Worm (Caenorhabditis elegans) whole organism, L1 larva: Measurements from ENCODE around the gene C05G5.7.
A peak's percentile ranks its signal among the peaks of the same experiment; 100 is the strongest.

Experiments
- C04F5.9 ChIP-seq: sonication (generic microtip); optimal IDR thresholded peaks from 2 replicates; lab custom pipeline; 2016; ENCODE audit warnings: missing genetic modification characterization, missing compliant biosample characterization
- C34B4.2 ChIP-seq: sonication (generic microtip); optimal IDR thresholded peaks from 2 replicates; lab custom pipeline; 2017; ENCODE audit warnings: mild to moderate bottlenecking, missing genetic modification characterization, missing compliant biosample characterization
- ama-1 ChIP-seq: fragments of 150-350 bp; optimal IDR thresholded peaks from 2 replicates; lab custom pipeline; 2014
- ceh-63 ChIP-seq: fragments of 200-800 bp; sonication (Bioruptor generic); optimal IDR thresholded peaks from 2 replicates; lab custom pipeline; 2018; ENCODE audit warnings: mild to moderate bottlenecking, missing genetic modification characterization, missing compliant biosample characterization
- ceh-8 ChIP-seq: fragments of 200-800 bp; sonication (Bioruptor generic); optimal IDR thresholded peaks from 2 replicates; lab custom pipeline; 2018; ENCODE audit warnings: mild to moderate bottlenecking, missing genetic modification characterization, moderate library complexity, missing compliant biosample characterization
- ceh-88 ChIP-seq: fragments of 200-800 bp; sonication (Bioruptor generic); IDR thresholded peaks from 2 replicates; pipeline ENCODE4 v1.3.6; 2022; ENCODE audit warnings: missing genetic modification characterization, missing compliant biosample characterization
- ces-1 ChIP-seq: fragments of 150-350 bp; optimal IDR thresholded peaks from 2 replicates; lab custom pipeline; 2014; ENCODE audit warnings: missing biosample characterization, missing genetic modification reagents, missing genetic modification characterization
- dpl-1 ChIP-seq, 3 experiments: fragments of 150-350 bp in 2 of 3; sonication (generic microtip) in 1 of 3; optimal IDR thresholded peaks; 2 replicates each; lab custom pipeline; 2014 to 2017; ENCODE audit warnings: missing biosample characterization in 3 of 3, missing genetic modification characterization in 3 of 3, missing genetic modification reagents in 3 of 3
- dsc-1 ChIP-seq: sonication (generic microtip); optimal IDR thresholded peaks from 2 replicates; lab custom pipeline; 2016; ENCODE audit warnings: mild to moderate bottlenecking, missing genetic modification characterization, missing compliant biosample characterization
- efl-1 ChIP-seq, 4 experiments: fragments of 150-350 bp; optimal IDR thresholded peaks in 3 of 4; peaks in 1 of 4; 1 replicate in 1 of 4; 2 replicates in 3 of 4; lab custom pipeline; 2014; ENCODE audit warnings: missing biosample characterization in 2 of 4, missing genetic modification characterization in 2 of 4, missing genetic modification reagents in 2 of 4
- elt-2 ChIP-seq: sonication (generic microtip); optimal IDR thresholded peaks from 2 replicates; lab custom pipeline; 2016; ENCODE audit warnings: missing genetic modification characterization, mild to moderate bottlenecking, inconsistent platforms, missing compliant biosample characterization, missing genetic modification reagents
- fkh-10 ChIP-seq: sonication (generic microtip); optimal IDR thresholded peaks from 2 replicates; lab custom pipeline; 2017; ENCODE audit warnings: missing biosample characterization, missing genetic modification reagents, missing genetic modification characterization
- fkh-4 ChIP-seq: sonication (generic microtip); optimal IDR thresholded peaks from 2 replicates; lab custom pipeline; 2016; ENCODE audit warnings: missing compliant biosample characterization, missing genetic modification characterization, borderline replicate concordance
- fos-1 ChIP-seq: fragments of 150-350 bp; optimal IDR thresholded peaks from 2 replicates; lab custom pipeline; 2014; ENCODE audit warnings: missing biosample characterization, missing genetic modification characterization
- grh-1 ChIP-seq: fragments of 200-800 bp; sonication (Bioruptor generic); IDR thresholded peaks from 2 replicates; pipeline ENCODE4 v1.3.6; 2022; ENCODE audit warnings: missing genetic modification reagents, missing genetic modification characterization, missing compliant biosample characterization
- hlh-4 ChIP-seq: sonication (generic microtip); optimal IDR thresholded peaks from 2 replicates; lab custom pipeline; 2016; ENCODE audit warnings: mild to moderate bottlenecking, missing genetic modification characterization, missing compliant biosample characterization
- hpl-2 ChIP-seq: fragments of 150-350 bp; optimal IDR thresholded peaks from 2 replicates; lab custom pipeline; 2014; ENCODE audit warnings: missing biosample characterization, missing genetic modification reagents, missing genetic modification characterization
- isw-1 ChIP-seq: fragments of 200-800 bp; sonication (Bioruptor generic); IDR thresholded peaks from 2 replicates; pipeline ENCODE4 v1.3.6; 2022; ENCODE audit warnings: missing genetic modification characterization, missing compliant biosample characterization
- jun-1 ChIP-seq: fragments of 150-350 bp; optimal IDR thresholded peaks from 2 replicates; lab custom pipeline; 2014; ENCODE audit warnings: missing biosample characterization, missing genetic modification reagents, missing genetic modification characterization
- lin-13 ChIP-seq: fragments of 150-350 bp; optimal IDR thresholded peaks from 2 replicates; lab custom pipeline; 2014; ENCODE audit warnings: missing biosample characterization, missing genetic modification reagents, missing genetic modification characterization
- lin-14 ChIP-seq: fragments of 200-800 bp; sonication (Bioruptor generic); optimal IDR thresholded peaks from 2 replicates; lab custom pipeline; 2018; ENCODE audit warnings: mild to moderate bottlenecking, missing genetic modification characterization, moderate library complexity, missing compliant biosample characterization
- lin-15B ChIP-seq: fragments of 150-350 bp; sonication (generic microtip); optimal IDR thresholded peaks from 3 replicates; lab custom pipeline; 2014; ENCODE audit warnings: missing biosample characterization, missing genetic modification characterization
- lin-39 ChIP-seq: fragments of 150-350 bp; optimal IDR thresholded peaks from 2 replicates; lab custom pipeline; 2014; ENCODE audit warnings: missing biosample characterization, missing genetic modification reagents, missing genetic modification characterization
- lir-3 ChIP-seq: sonication (generic microtip); optimal IDR thresholded peaks from 2 replicates; lab custom pipeline; 2016; ENCODE audit warnings: mild to moderate bottlenecking, missing genetic modification characterization, moderate library complexity, missing compliant biosample characterization; ENCODE audit not compliant: poor library complexity
- mab-9 ChIP-seq: fragments of 200-800 bp; sonication (Bioruptor generic); IDR thresholded peaks from 2 replicates; pipeline ENCODE4 v1.3.6; 2022; ENCODE audit warnings: missing genetic modification reagents, missing genetic modification characterization, missing compliant biosample characterization
- mep-1 ChIP-seq: fragments of 150-350 bp; optimal IDR thresholded peaks from 2 replicates; lab custom pipeline; 2014; ENCODE audit warnings: missing biosample characterization, missing genetic modification characterization
- nhr-12 ChIP-seq: sonication (generic microtip); optimal IDR thresholded peaks from 2 replicates; lab custom pipeline; 2017; ENCODE audit warnings: missing biosample characterization, missing genetic modification characterization
- nhr-19 ChIP-seq: fragments of 200-800 bp; sonication (Bioruptor generic); conservative IDR thresholded peaks from 2 replicates; pipeline ENCODE4 v1.3.6; 2022; ENCODE audit warnings: missing genetic modification characterization, missing compliant biosample characterization
- nhr-20 ChIP-seq: sonication (generic microtip); optimal IDR thresholded peaks from 2 replicates; lab custom pipeline; 2016; ENCODE audit warnings: mild to moderate bottlenecking, missing genetic modification characterization, missing compliant biosample characterization
- nhr-47 ChIP-seq: sonication (generic microtip); optimal IDR thresholded peaks from 2 replicates; lab custom pipeline; 2016; ENCODE audit warnings: mild to moderate bottlenecking, missing genetic modification characterization, moderate library complexity, missing compliant biosample characterization
- nhr-76 ChIP-seq: sonication (generic microtip); optimal IDR thresholded peaks from 2 replicates; lab custom pipeline; 2017; ENCODE audit warnings: missing biosample characterization, missing genetic modification characterization
- nhr-77 ChIP-seq: fragments of 150-350 bp; optimal IDR thresholded peaks from 2 replicates; lab custom pipeline; 2014; ENCODE audit warnings: missing biosample characterization, missing genetic modification characterization
- nhr-84 ChIP-seq: sonication (generic microtip); optimal IDR thresholded peaks from 2 replicates; lab custom pipeline; 2017; ENCODE audit warnings: missing biosample characterization, missing genetic modification characterization
- pag-3 ChIP-seq: sonication (generic microtip); optimal IDR thresholded peaks from 2 replicates; lab custom pipeline; 2017; ENCODE audit warnings: missing genetic modification characterization, mild to moderate bottlenecking, missing compliant biosample characterization, antibody characterized with exemption, borderline replicate concordance; ENCODE audit not compliant: insufficient read depth
- pax-3 ChIP-seq: fragments of 200-800 bp; sonication (Bioruptor generic); optimal IDR thresholded peaks from 2 replicates; lab custom pipeline; 2018; ENCODE audit warnings: mild to moderate bottlenecking, missing genetic modification characterization, moderate library complexity, missing compliant biosample characterization
- rnt-1 ChIP-seq: sonication (generic microtip); optimal IDR thresholded peaks from 2 replicates; lab custom pipeline; 2016; ENCODE audit warnings: mild to moderate bottlenecking, missing genetic modification characterization, moderate library complexity, missing compliant biosample characterization
- skn-1 ChIP-seq: fragments of 150-350 bp; optimal IDR thresholded peaks from 2 replicates; lab custom pipeline; 2014; ENCODE audit warnings: missing biosample characterization, missing genetic modification characterization
- snpc-4 ChIP-seq: fragments of 150-350 bp; optimal IDR thresholded peaks from 2 replicates; lab custom pipeline; 2014; ENCODE audit warnings: missing biosample characterization, missing genetic modification characterization
- sptf-1 ChIP-seq: fragments of 150-350 bp; optimal IDR thresholded peaks from 2 replicates; lab custom pipeline; 2014; ENCODE audit warnings: missing biosample characterization, missing genetic modification characterization
- sup-37 ChIP-seq: fragments of 200-800 bp; sonication (Bioruptor generic); optimal IDR thresholded peaks from 2 replicates; lab custom pipeline; 2018; ENCODE audit warnings: mild to moderate bottlenecking, missing genetic modification characterization, missing compliant biosample characterization
- swsn-7 ChIP-seq: sonication (generic microtip); optimal IDR thresholded peaks from 2 replicates; lab custom pipeline; 2016; ENCODE audit warnings: missing genetic modification characterization, missing compliant biosample characterization
- tbx-2 ChIP-seq: sonication (generic microtip); optimal IDR thresholded peaks from 2 replicates; lab custom pipeline; 2016; ENCODE audit warnings: missing genetic modification characterization, missing compliant biosample characterization
- tlp-1 ChIP-seq: fragments of 150-350 bp; optimal IDR thresholded peaks from 2 replicates; lab custom pipeline; 2014; ENCODE audit warnings: missing biosample characterization, missing genetic modification characterization
- unc-130 ChIP-seq: fragments of 150-350 bp; optimal IDR thresholded peaks from 2 replicates; lab custom pipeline; 2017; ENCODE audit warnings: missing biosample characterization, missing genetic modification characterization, inconsistent platforms
- unc-30 ChIP-seq: sonication (generic microtip); optimal IDR thresholded peaks from 2 replicates; lab custom pipeline; 2017; ENCODE audit warnings: missing biosample characterization, missing genetic modification characterization
- unc-86 ChIP-seq: sonication (generic microtip); optimal IDR thresholded peaks from 2 replicates; lab custom pipeline; 2016; ENCODE audit warnings: missing genetic modification characterization, missing compliant biosample characterization
- unc-98 ChIP-seq: fragments of 200-800 bp; sonication (Bioruptor generic); IDR thresholded peaks from 2 replicates; pipeline ENCODE4 v1.3.6; 2022; ENCODE audit warnings: missing genetic modification characterization, missing compliant biosample characterization
- vab-15 ChIP-seq: sonication (generic microtip); optimal IDR thresholded peaks from 2 replicates; lab custom pipeline; 2017; ENCODE audit warnings: missing genotype, mild to moderate bottlenecking, missing genetic modification characterization, missing compliant biosample characterization
- zag-1 ChIP-seq: fragments of 150-350 bp; optimal IDR thresholded peaks from 2 replicates; lab custom pipeline; 2014; ENCODE audit warnings: missing biosample characterization, missing genetic modification characterization
- zip-4 ChIP-seq: fragments of 200-800 bp; sonication (Bioruptor generic); optimal IDR thresholded peaks from 2 replicates; lab custom pipeline; 2018; ENCODE audit warnings: mild to moderate bottlenecking, missing genetic modification characterization, moderate library complexity, missing compliant biosample characterization
- ztf-11 ChIP-seq, 2 experiments: sonication (generic microtip); optimal IDR thresholded peaks; 2 replicates each; lab custom pipeline; 2016 to 2017; ENCODE audit warnings: missing genetic modification characterization in 2 of 2, missing biosample characterization in 1 of 2, missing compliant biosample characterization in 1 of 2
- ztf-4 ChIP-seq: fragments of 150-350 bp; optimal IDR thresholded peaks from 2 replicates; lab custom pipeline; 2014; ENCODE audit warnings: missing biosample characterization, missing genetic modification characterization

Gene C05G5.7

ce11 chrX:14708176-14708642, 35.4 kb downstream of the C05G5.7 start:
- no peak for TF ChIP-seq unc-98 (GFP tag; lab: Robert Waterston, UW)
- TF ChIP-seq ceh-88 (GFP tag; lab: Robert Waterston, UW): peak; percentile 40; the same call in 1 of the 2 replicates
- no peak for TF ChIP-seq fkh-4 (tag; lab: Kevin White, UChicago)
- peak; percentile 100 for TF ChIP-seq lin-14 (GFP tag; lab: Kevin White, UChicago)
- peak; percentile 59 for TF ChIP-seq vab-15 (tag; lab: Kevin White, UChicago)
- peak; percentile 90 for TF ChIP-seq nhr-19 (GFP tag; lab: Robert Waterston, UW)
- TF ChIP-seq nhr-20 (tag; lab: Kevin White, UChicago): peak; percentile 95
- TF ChIP-seq unc-86 (tag; lab: Kevin White, UChicago): peak; percentile 96
- TF ChIP-seq sptf-1 (tag; lab: Kevin White, UChicago): no peak
- no peak for TF ChIP-seq ceh-63
- peak; percentile 87 for TF ChIP-seq rnt-1 (tag; lab: Kevin White, UChicago)
- TF ChIP-seq ces-1 (GFP tag; lab: Kevin White, UChicago): no peak
- TF ChIP-seq nhr-12: no peak
- no peak for TF ChIP-seq lin-39 (tag; lab: Kevin White, UChicago)
- peak; percentile 88 for TF ChIP-seq mab-9
- peak; percentile 74 for TF ChIP-seq lin-15B (tag; lab: Kevin White, UChicago)
- TF ChIP-seq fkh-10 (GFP tag; lab: Kevin White, UChicago): peak; percentile 97
- no peak for TF ChIP-seq nhr-76 (tag; lab: Kevin White, UChicago)
- no peak for TF ChIP-seq C34B4.2 (tag; lab: Kevin White, UChicago)
- peak in 1 of 2 experiments; percentile 72 for TF ChIP-seq ztf-11 (tag; optimal IDR thresholded peaks at IDR 0.05; lab: Kevin White, UChicago)
- peak; percentile 42 to 69 (median 43) for TF ChIP-seq dpl-1 (GFP tag; optimal IDR thresholded peaks at IDR 0.05; lab: Kevin White, UChicago)
- no peak for TF ChIP-seq hlh-4 (tag; lab: Kevin White, UChicago)
- TF ChIP-seq tbx-2 (tag; lab: Kevin White, UChicago): peak; percentile 94
- peak; percentile 89 for TF ChIP-seq ceh-8 (GFP tag; lab: Kevin White, UChicago)
- TF ChIP-seq snpc-4 (tag; lab: Kevin White, UChicago): peak; percentile 88
- peak; percentile 58 for TF ChIP-seq ztf-4 (tag; lab: Kevin White, UChicago)
- TF ChIP-seq nhr-47 (tag; lab: Kevin White, UChicago): peak; percentile 96
- TF ChIP-seq dsc-1 (tag; lab: Kevin White, UChicago): peak; percentile 87
- TF ChIP-seq hpl-2 (GFP tag; lab: Kevin White, UChicago): no peak
- TF ChIP-seq isw-1 (GFP tag; lab: Robert Waterston, UW): peak; percentile 88
- TF ChIP-seq fos-1 (tag; lab: Kevin White, UChicago): peak; percentile 89
- TF ChIP-seq pax-3: peak; percentile 87
- TF ChIP-seq pag-3 (tag; lab: Kevin White, UChicago): peak; percentile 61
- TF ChIP-seq lir-3 (tag; lab: Kevin White, UChicago): peak; percentile 71
- TF ChIP-seq sup-37: peak; percentile 61
- TF ChIP-seq elt-2 (tag; lab: Kevin White, UChicago): no peak
- TF ChIP-seq efl-1 (optimal IDR thresholded peaks at IDR 0.05; lab: Kevin White, UChicago): peak; percentile 71 to 79
- TF ChIP-seq efl-1 (GFP tag; optimal IDR thresholded peaks at IDR 0.05 in 1 of 2; lab: Kevin White, UChicago): peak; percentile 53 to 95
- no peak for TF ChIP-seq ama-1 (lab: Kevin White, UChicago)
- TF ChIP-seq grh-1: peak; percentile 86
- TF ChIP-seq nhr-77 (tag; lab: Kevin White, UChicago): peak; percentile 77
- TF ChIP-seq skn-1 (tag; lab: Kevin White, UChicago): peak; percentile 85
- TF ChIP-seq mep-1 (tag; lab: Kevin White, UChicago): peak; percentile 88
- TF ChIP-seq nhr-84: no peak
- no peak for TF ChIP-seq zag-1 (tag; lab: Kevin White, UChicago)
- peak; percentile 54 for TF ChIP-seq zip-4 (GFP tag; lab: Kevin White, UChicago)
- TF ChIP-seq swsn-7: peak; percentile 94
- TF ChIP-seq C04F5.9: peak; percentile 35
- peak; percentile 64 for TF ChIP-seq unc-130 (tag; lab: Kevin White, UChicago)
- TF ChIP-seq tlp-1 (tag; lab: Kevin White, UChicago): no peak
- TF ChIP-seq lin-13 (GFP tag; lab: Kevin White, UChicago): peak; percentile 84
- peak; percentile 92 for TF ChIP-seq jun-1 (tag; lab: Kevin White, UChicago)
- no peak for TF ChIP-seq unc-30 (tag; lab: Kevin White, UChicago)
